Worm (Caenorhabditis elegans) whole organism, midembryonic: ENCODE results near the gene cox-17.

Experiments
- T22C8.4 ChIP-seq: fragments of 200-800 bp; sonication (Bioruptor generic); IDR thresholded peaks from 2 replicates; pipeline ENCODE4 v1.3.6; 2022; ENCODE audit warnings: missing genetic modification characterization, missing compliant biosample characterization
- cog-1 ChIP-seq: sonication (generic microtip); optimal IDR thresholded peaks from 2 replicates; lab custom pipeline; 2016; ENCODE audit warnings: missing genetic modification characterization, missing compliant biosample characterization
- flt-1 ChIP-seq: fragments of 200-800 bp; sonication (Bioruptor generic); IDR thresholded peaks from 2 replicates; pipeline ENCODE4 v1.3.6; 2022; ENCODE audit warnings: missing genetic modification characterization, missing compliant biosample characterization
- klf-2 ChIP-seq: fragments of 200-800 bp; sonication (Bioruptor generic); conservative IDR thresholded peaks from 2 replicates; pipeline ENCODE4 v1.3.6; 2022; ENCODE audit warnings: missing genetic modification reagents, missing genetic modification characterization, missing compliant biosample characterization
- med-1 ChIP-seq: sonication (generic microtip); optimal IDR thresholded peaks from 2 replicates; lab custom pipeline; 2017; ENCODE audit warnings: missing genetic modification characterization, mild to moderate bottlenecking, missing compliant biosample characterization, antibody characterized with exemption, missing genetic modification reagents; ENCODE audit not compliant: insufficient read depth
- ref-1 ChIP-seq: fragments of 200-800 bp; sonication (Bioruptor generic); conservative IDR thresholded peaks from 2 replicates; pipeline ENCODE4 v1.3.6; 2022; ENCODE audit warnings: missing genetic modification reagents, missing genetic modification characterization, missing compliant biosample characterization
- tab-1 ChIP-seq: fragments of 200-800 bp; sonication (Bioruptor generic); IDR thresholded peaks from 2 replicates; pipeline ENCODE4 v1.3.6; 2022; ENCODE audit warnings: missing genetic modification characterization, missing compliant biosample characterization
- ztf-23 ChIP-seq: fragments of 200-800 bp; sonication (Bioruptor generic); IDR thresholded peaks from 2 replicates; pipeline ENCODE4 v1.3.6; 2022; ENCODE audit warnings: missing genetic modification reagents, missing genetic modification characterization, missing compliant biosample characterization
- ztf-29 ChIP-seq: fragments of 200-800 bp; sonication (Bioruptor generic); IDR thresholded peaks from 2 replicates; pipeline ENCODE4 v1.3.6; 2022; ENCODE audit warnings: missing genetic modification reagents, missing genetic modification characterization, missing compliant biosample characterization

Gene cox-17

ce11 chrIII:191803-192202 is 1.0 kb downstream of the cox-17 start, which contains the start of gene sec-20:
Gene sec-20, plus strand, starts transcription at chrIII:192103.
- TF ChIP-seq T22C8.4 (no peak), cog-1 (no peak), tab-1 (GFP tag; lab: Robert Waterston, UW) (no peak), ztf-23 (GFP tag; lab: Robert Waterston, UW) (no peak), ztf-29 (GFP tag; lab: Robert Waterston, UW) (no peak), flt-1 (GFP tag; lab: Robert Waterston, UW) (no peak), klf-2 (GFP tag; lab: Robert Waterston, UW) (no peak), med-1 (no peak), ref-1 (GFP tag; lab: Robert Waterston, UW) (no peak)

ce11 chrIII:194160-194559 is 3.4 kb downstream of the cox-17 start, which contains the start of gene F40G9.17:
Gene F40G9.17, plus strand, starts transcription at chrIII:194460.
- no peak for TF ChIP-seq ztf-23 (GFP tag; lab: Robert Waterston, UW)
- no peak for TF ChIP-seq ref-1 (GFP tag; lab: Robert Waterston, UW)
- no peak for TF ChIP-seq klf-2 (GFP tag; lab: Robert Waterston, UW)
- no peak for TF ChIP-seq ztf-29 (GFP tag; lab: Robert Waterston, UW)
- no peak for TF ChIP-seq T22C8.4
- no peak for TF ChIP-seq cog-1
- no peak for TF ChIP-seq tab-1 (GFP tag; lab: Robert Waterston, UW)
- TF ChIP-seq med-1: no peak
- no peak for TF ChIP-seq flt-1 (GFP tag; lab: Robert Waterston, UW)

ce11 chrIII:203953-204352 is 13.2 kb downstream of the cox-17 start:
- TF ChIP-seq tab-1 (GFP tag; lab: Robert Waterston, UW) (no peak), T22C8.4 (peak; percentile 95)

ce11 chrIII:207023-207422 is 16.2 kb downstream of the cox-17 start, which contains the start of gene W10C4.1:
Gene W10C4.1, minus strand, starts transcription at chrIII:207123.
- TF ChIP-seq tab-1 (GFP tag; lab: Robert Waterston, UW) (no peak), ztf-29 (GFP tag; lab: Robert Waterston, UW) (no peak), med-1 (no peak), flt-1 (GFP tag; lab: Robert Waterston, UW) (no peak), cog-1 (no peak), T22C8.4 (no peak), ref-1 (GFP tag; lab: Robert Waterston, UW) (no peak), ztf-23 (GFP tag; lab: Robert Waterston, UW) (no peak), klf-2 (GFP tag; lab: Robert Waterston, UW) (no peak)

- TF ChIP-seq med-1 (no peak), ztf-29 (GFP tag; lab: Robert Waterston, UW) (no peak), T22C8.4 (no peak), ref-1 (GFP tag; lab: Robert Waterston, UW) (no peak), ztf-23 (GFP tag; lab: Robert Waterston, UW) (no peak), cog-1 (no peak), tab-1 (GFP tag; lab: Robert Waterston, UW) (no peak), klf-2 (GFP tag; lab: Robert Waterston, UW) (no peak), flt-1 (GFP tag; lab: Robert Waterston, UW) (no peak)
Observed at ce11 chrIII:208793-209694, 18.3 kb downstream of the cox-17 start.

ce11 chrIII:209695-210091 is 18.9 kb downstream of the cox-17 start, which contains the start of gene klp-20:
Gene klp-20, plus strand, starts transcription at chrIII:209992.
- TF ChIP-seq cog-1 (no peak), ztf-29 (GFP tag; lab: Robert Waterston, UW) (no peak), klf-2 (GFP tag; lab: Robert Waterston, UW) (no peak), ref-1 (GFP tag; lab: Robert Waterston, UW) (no peak), T22C8.4 (no peak), med-1 (no peak), flt-1 (GFP tag; lab: Robert Waterston, UW) (no peak), ztf-23 (GFP tag; lab: Robert Waterston, UW) (no peak), tab-1 (GFP tag; lab: Robert Waterston, UW) (no peak)

- TF ChIP-seq tab-1 (GFP tag; lab: Robert Waterston, UW) (no peak), ztf-23 (GFP tag; lab: Robert Waterston, UW) (no peak), ref-1 (GFP tag; lab: Robert Waterston, UW) (no peak), ztf-29 (GFP tag; lab: Robert Waterston, UW) (no peak), T22C8.4 (no peak), cog-1 (no peak), flt-1 (GFP tag; lab: Robert Waterston, UW) (no peak), klf-2 (GFP tag; lab: Robert Waterston, UW) (no peak)
Observed at ce11 chrIII:211387-211786, 20.6 kb downstream of the cox-17 start.

- no peak for TF ChIP-seq ztf-29 (GFP tag; lab: Robert Waterston, UW)
- TF ChIP-seq med-1: no peak
- no peak for TF ChIP-seq klf-2 (GFP tag; lab: Robert Waterston, UW)
- no peak for TF ChIP-seq ref-1 (GFP tag; lab: Robert Waterston, UW)
- no peak for TF ChIP-seq flt-1 (GFP tag; lab: Robert Waterston, UW)
- TF ChIP-seq tab-1 (GFP tag; lab: Robert Waterston, UW): no peak
- no peak for TF ChIP-seq T22C8.4
- TF ChIP-seq ztf-23 (GFP tag; lab: Robert Waterston, UW): no peak
Observed at ce11 chrIII:220368-220767, 29.6 kb downstream of the cox-17 start.

- TF ChIP-seq ref-1 (GFP tag; lab: Robert Waterston, UW) (no peak), tab-1 (GFP tag; lab: Robert Waterston, UW) (no peak), klf-2 (GFP tag; lab: Robert Waterston, UW) (no peak), T22C8.4 (no peak)
Observed at ce11 chrIII:222508-222907, 31.7 kb downstream of the cox-17 start.
